Fruit fly (Drosophila melanogaster): ENCODE measurements around the gene Pus7.

Gene Pus7

DNA sequence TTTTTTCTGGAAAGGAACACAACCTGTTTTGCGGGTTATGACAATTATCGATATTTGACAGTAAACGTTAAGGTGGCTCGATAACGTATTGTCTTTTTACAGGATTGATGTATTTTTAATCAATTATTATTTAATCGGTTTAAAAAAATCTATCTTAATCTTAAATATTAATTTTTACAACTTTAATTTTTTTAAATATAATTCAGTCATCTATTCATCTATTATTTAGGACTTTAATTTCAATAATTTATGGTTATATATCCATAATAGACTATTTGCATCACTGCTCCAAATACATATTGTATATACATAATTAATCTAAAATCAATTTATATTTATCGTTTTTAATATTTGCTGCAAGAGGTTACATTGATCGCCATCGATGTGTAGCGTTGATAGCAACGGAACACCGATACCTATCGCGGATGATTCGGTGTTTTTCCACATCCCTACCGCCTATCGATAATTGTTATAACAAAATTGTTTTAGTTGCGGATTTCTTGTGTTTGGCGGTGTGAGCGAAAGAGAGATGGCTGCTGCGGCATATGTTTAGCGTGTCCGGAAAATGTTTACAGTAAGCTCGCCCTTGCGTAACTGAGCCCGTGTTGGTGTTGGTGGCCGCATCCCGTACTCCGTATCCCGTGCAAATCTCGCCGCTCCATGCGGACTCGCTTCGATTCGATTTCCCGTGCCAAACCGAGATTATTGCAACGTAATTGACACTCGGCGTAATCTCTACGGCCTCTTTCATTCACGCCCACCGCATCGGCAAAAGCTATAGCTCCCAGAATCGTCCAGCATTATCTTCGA lies 15.2 kb downstream of the Pus7 start, which contains the start of the genes GstO1 and foi (continued):
- TF ChIP-seq tio (GFP tag; optimal IDR thresholded peaks at IDR 0.05) (no peak), Dip2 (GFP tag; IDR thresholded peaks at IDR 0.05) (no peak), HHEX (GFP tag; optimal IDR thresholded peaks at IDR 0.05) (no peak), tgo (GFP tag; IDR thresholded peaks at IDR 0.05) (no peak), btn (GFP tag; optimal IDR thresholded peaks at IDR 0.05) (no peak), Dip3 (GFP tag; optimal IDR thresholded peaks at IDR 0.05) (no peak), CG15696 (tag; optimal IDR thresholded peaks at IDR 0.05) (no peak), CG11085 (GFP tag; IDR thresholded peaks at IDR 0.05) (no peak), da (GFP tag; optimal IDR thresholded peaks at IDR 0.05) (no peak), CG9876 (GFP tag; optimal IDR thresholded peaks at IDR 0.05) (no peak), CG12659 (GFP tag; optimal IDR thresholded peaks at IDR 0.05) (peak; percentile 72), CG10366 (GFP tag; IDR thresholded peaks at IDR 0.05) (no peak), h (optimal IDR thresholded peaks at IDR 0.05) (no peak), crol (GFP tag; IDR thresholded peaks at IDR 0.05) (no peak), CG10274 (GFP tag; optimal IDR thresholded peaks at IDR 0.05) (no peak), CG8478 (optimal IDR thresholded peaks at IDR 0.05) (no peak), klu (GFP tag; IDR thresholded peaks at IDR 0.05) (no peak), Myb (GFP tag; optimal IDR thresholded peaks at IDR 0.05) (peak; percentile 1), sima (GFP tag; optimal IDR thresholded peaks at IDR 0.05) (no peak), Taf1 (GFP tag; IDR thresholded peaks at IDR 0.05) (no peak), CG1832 (GFP tag; optimal IDR thresholded peaks at IDR 0.05) (no peak), dan (GFP tag; IDR thresholded peaks at IDR 0.05) (no peak), nau (GFP tag; optimal IDR thresholded peaks at IDR 0.05) (no peak), usp (GFP tag; optimal IDR thresholded peaks at IDR 0.05) (no peak), gem (tag; optimal IDR thresholded peaks at IDR 0.05) (peak; percentile 24), Oli (tag; optimal IDR thresholded peaks at IDR 0.05) (no peak), Eip74EF (GFP tag; optimal IDR thresholded peaks at IDR 0.05) (no peak), odd (GFP tag; optimal IDR thresholded peaks at IDR 0.05) (no peak), kay (GFP tag; optimal IDR thresholded peaks at IDR 0.05) (no peak), CG34422 (GFP tag; IDR thresholded peaks at IDR 0.05) (peak; percentile 31; the same call in 2 of the 3 replicates), Ssrp (tag; optimal IDR thresholded peaks at IDR 0.05) (no peak), stc (GFP tag; IDR thresholded peaks at IDR 0.05) (no peak), CG42726 (GFP tag; IDR thresholded peaks at IDR 0.05; ENCODE audit: partially characterized antibody) (peak; percentile 98), CG1792 (GFP tag; optimal IDR thresholded peaks at IDR 0.05) (no peak), Abd-B (GFP tag; optimal IDR thresholded peaks at IDR 0.05) (peak; percentile 31), CG1602 (GFP tag; optimal IDR thresholded peaks at IDR 0.05) (peak; percentile 3), Dek (tag; optimal IDR thresholded peaks at IDR 0.05) (peak; percentile 37), dmrt99B (tag; optimal IDR thresholded peaks at IDR 0.05) (peak; percentile 28), sens (GFP tag) (no peak), CG3065 (GFP tag; optimal IDR thresholded peaks at IDR 0.05) (no peak), Atf-2 (GFP tag; optimal IDR thresholded peaks at IDR 0.05) (no peak), CG10543 (GFP tag; optimal IDR thresholded peaks at IDR 0.05) (no peak), CG14710 (tag; optimal IDR thresholded peaks at IDR 0.05) (peak; percentile 94), Bgb (GFP tag; IDR thresholded peaks at IDR 0.05; ENCODE audit: partially characterized antibody) (peak; percentile 99), HmgD (GFP tag; optimal IDR thresholded peaks at IDR 0.05) (no peak), mld (GFP tag; IDR thresholded peaks at IDR 0.05; ENCODE audit: partially characterized antibody) (peak; percentile 99), CG2199 (GFP tag; IDR thresholded peaks at IDR 0.05) (no peak), BEAF-32 (GFP tag; optimal IDR thresholded peaks at IDR 0.05) (peak; percentile 96), CG11456 (GFP tag; IDR thresholded peaks at IDR 0.05) (no peak), shn (GFP tag; optimal IDR thresholded peaks at IDR 0.05) (no peak), cato (GFP tag; optimal IDR thresholded peaks at IDR 0.05; ENCODE audit: borderline replicate concordance) (no peak)

Measured in whole organism, embryonic.